Fruit fly (Drosophila melanogaster) whole organism, wandering third instar larva: ENCODE measurements around the gene CoRest.

Experiments
- Abd-B ChIP-seq: fragments of >200 bp; optimal IDR thresholded peaks from 2 replicates; lab custom pipeline; 2017; ENCODE audit warnings: missing biosample characterization, missing genetic modification characterization
- Dfd ChIP-seq: fragments of >200 bp; optimal IDR thresholded peaks from 2 replicates; lab custom pipeline; 2017; ENCODE audit warnings: missing biosample characterization, missing genetic modification characterization
- Hnf4 ChIP-seq: fragments of 200-800 bp; sonication (Bioruptor generic); optimal IDR thresholded peaks from 2 replicates; lab custom pipeline; 2016; ENCODE audit warnings: missing biosample characterization, mild to moderate bottlenecking, missing genetic modification characterization
- Hr78 ChIP-seq: fragments of >200 bp; optimal IDR thresholded peaks from 2 replicates; lab custom pipeline; 2017; ENCODE audit warnings: missing biosample characterization, missing genetic modification characterization
- Rel ChIP-seq, 2 experiments: fragments of 200-800 bp; sonication (Bioruptor generic) in 1 of 2; optimal IDR thresholded peaks; 2 replicates in 1 of 2; 3 replicates in 1 of 2; lab custom pipeline; 2016 to 2019; ENCODE audit warnings: mild to moderate bottlenecking in 2 of 2, missing biosample characterization in 2 of 2, missing genetic modification characterization in 2 of 2, moderate library complexity in 1 of 2
- Vsx2 ChIP-seq: fragments of 200-300, 225-300 bp; sonication (Bioruptor generic); optimal IDR thresholded peaks from 2 replicates; lab custom pipeline; 2018; ENCODE audit warnings: missing biosample characterization, missing genetic modification characterization; ENCODE audit not compliant: partially characterized antibody
- h ChIP-seq: fragments of 200-800 bp; sonication (Bioruptor generic); optimal IDR thresholded peaks from 3 replicates; lab custom pipeline; 2016; ENCODE audit warnings: missing biosample characterization, mild to moderate bottlenecking, missing genetic modification characterization
- pan ChIP-seq: fragments of >200 bp; optimal IDR thresholded peaks from 2 replicates; lab custom pipeline; 2017
- usp ChIP-seq: fragments of >200 bp; optimal IDR thresholded peaks from 2 replicates; lab custom pipeline; 2017; ENCODE audit warnings: missing biosample characterization, missing genetic modification characterization

DNA sequence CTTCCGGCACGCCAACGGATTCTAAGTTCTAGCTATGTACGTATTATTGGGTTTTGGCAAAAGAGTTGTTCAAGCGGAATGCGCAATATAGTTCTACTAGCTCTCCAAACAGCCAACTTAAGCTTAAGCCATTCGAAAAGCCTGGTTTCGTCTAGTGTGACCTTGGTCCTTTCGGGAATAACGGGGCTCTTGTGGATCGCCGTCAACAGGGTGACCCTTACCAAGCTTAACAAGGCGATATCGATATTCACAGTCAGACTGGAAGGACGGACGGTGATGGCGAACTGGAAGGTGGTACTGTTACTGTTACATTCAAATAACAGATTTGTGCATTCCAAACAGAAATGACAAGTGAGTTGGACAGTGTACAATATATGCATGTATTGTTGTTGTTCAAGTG lies 52.0 kb downstream of the CoRest start:
- TF ChIP-seq Hr78 (GFP tag; lab: Kevin White, UChicago) (no peak), h (no peak), Hnf4 (GFP tag; lab: Kevin White, UChicago) (no peak), Dfd (GFP tag; lab: Kevin White, UChicago) (no peak), Vsx2 (GFP tag; lab: Kevin White, UChicago) (no peak), Abd-B (GFP tag; lab: Kevin White, UChicago) (no peak), usp (GFP tag; lab: Kevin White, UChicago) (no peak), Rel (GFP tag; optimal IDR thresholded peaks at IDR 0.05; lab: Kevin White, UChicago) (no peak), Rel (tag; optimal IDR thresholded peaks at IDR 0.05; lab: Kevin White, UChicago) (no peak), pan (lab: Kevin White, UChicago) (no peak)
